Worm (Caenorhabditis elegans) whole organism, midembryonic: Measurements from ENCODE around the gene lips-7.

Experiments
- T22C8.4 ChIP-seq: fragments of 200-800 bp; sonication (Bioruptor generic); IDR thresholded peaks from 2 replicates; pipeline ENCODE4 v1.3.6; 2022; ENCODE audit warnings: missing genetic modification characterization, missing compliant biosample characterization
- med-1 ChIP-seq: sonication (generic microtip); optimal IDR thresholded peaks from 2 replicates; lab custom pipeline; 2017; ENCODE audit warnings: missing genetic modification characterization, mild to moderate bottlenecking, missing compliant biosample characterization, antibody characterized with exemption, missing genetic modification reagents; ENCODE audit not compliant: insufficient read depth
- ref-1 ChIP-seq: fragments of 200-800 bp; sonication (Bioruptor generic); conservative IDR thresholded peaks from 2 replicates; pipeline ENCODE4 v1.3.6; 2022; ENCODE audit warnings: missing genetic modification reagents, missing genetic modification characterization, missing compliant biosample characterization
- ztf-23 ChIP-seq: fragments of 200-800 bp; sonication (Bioruptor generic); IDR thresholded peaks from 2 replicates; pipeline ENCODE4 v1.3.6; 2022; ENCODE audit warnings: missing genetic modification reagents, missing genetic modification characterization, missing compliant biosample characterization
- ztf-29 ChIP-seq: fragments of 200-800 bp; sonication (Bioruptor generic); IDR thresholded peaks from 2 replicates; pipeline ENCODE4 v1.3.6; 2022; ENCODE audit warnings: missing genetic modification reagents, missing genetic modification characterization, missing compliant biosample characterization

DNA sequence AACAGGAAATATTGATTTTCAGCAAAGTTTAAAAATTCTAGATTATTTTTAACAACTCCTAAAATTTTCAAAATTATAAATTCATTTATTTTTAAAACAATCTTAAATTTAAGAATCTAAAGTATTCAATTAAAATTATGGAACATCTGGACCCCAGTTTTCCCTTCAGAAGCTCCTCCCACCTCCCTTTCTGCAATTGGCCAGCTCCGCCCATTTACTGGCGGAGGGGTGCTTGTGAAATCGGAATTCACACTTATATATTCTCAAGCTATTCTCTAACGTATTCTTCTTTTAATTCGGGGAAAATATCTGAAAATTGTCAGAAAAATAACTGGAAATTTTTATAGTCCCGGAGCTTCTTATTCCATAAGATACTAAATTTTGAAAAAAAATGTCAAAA, 35.9 kb upstream of the lips-7 start, which contains the start of gene mab-9:
- TF ChIP-seq T22C8.4 (GFP tag; lab: Robert Waterston, UW): no peak
- no peak for TF ChIP-seq ztf-29 (GFP tag; lab: Robert Waterston, UW)
- TF ChIP-seq ztf-23 (GFP tag; lab: Robert Waterston, UW): no peak
- no peak for TF ChIP-seq med-1 (GFP tag; lab: Kevin White, UChicago)
- no peak for TF ChIP-seq ref-1 (GFP tag; lab: Robert Waterston, UW)
